Worm (Caenorhabditis elegans) whole organism, L4 larva: ENCODE results near the gene Y37H2A.12.

Experiments used
- F10B5.3 ChIP-seq: sonication (generic microtip); optimal IDR thresholded peaks from 2 replicates; lab custom pipeline; 2016; ENCODE audit warnings: mild to moderate bottlenecking, missing genetic modification characterization, missing compliant biosample characterization
- R02D3.7 ChIP-seq: fragments of 150-350 bp; sonication (generic microtip); optimal IDR thresholded peaks from 3 replicates; lab custom pipeline; 2014; ENCODE audit warnings: missing biosample characterization, missing genetic modification characterization
- Y48G9A.11 ChIP-seq: fragments of 200-800 bp; sonication (Bioruptor generic); IDR thresholded peaks from 2 replicates; pipeline ENCODE4 v1.3.6; 2022; ENCODE audit warnings: missing genetic modification reagents, missing genetic modification characterization, missing compliant biosample characterization
- ZK337.2 ChIP-seq: fragments of 200-800 bp; sonication (Bioruptor generic); IDR thresholded peaks from 2 replicates; pipeline ENCODE4 v1.3.6; 2022; ENCODE audit warnings: missing genetic modification reagents, missing genetic modification characterization, missing compliant biosample characterization
- ama-1 ChIP-seq: fragments of 150-350 bp; optimal IDR thresholded peaks from 2 replicates; lab custom pipeline; 2014; ENCODE audit warnings: inconsistent platforms, mixed read lengths
- ceh-28 ChIP-seq: fragments of 150-350 bp; optimal IDR thresholded peaks from 2 replicates; lab custom pipeline; 2014; ENCODE audit warnings: missing biosample characterization, missing genetic modification reagents, missing genetic modification characterization
- ces-1 ChIP-seq: fragments of 150-350 bp; sonication (generic microtip); optimal IDR thresholded peaks from 4 replicates; lab custom pipeline; 2014; ENCODE audit warnings: missing biosample characterization, missing genetic modification reagents, missing genetic modification characterization
- lin-39 ChIP-seq: fragments of 150-350 bp; optimal IDR thresholded peaks from 2 replicates; lab custom pipeline; 2014; ENCODE audit warnings: missing biosample characterization, missing genetic modification reagents, missing genetic modification characterization
- mdl-1 ChIP-seq, 2 experiments: fragments of 150-350 bp in 1 of 2; sonication (generic microtip) in 1 of 2; optimal IDR thresholded peaks; 2 replicates each; lab custom pipeline; 2014 to 2017; ENCODE audit warnings: missing biosample characterization in 2 of 2, missing genetic modification characterization in 2 of 2
- nhr-28 ChIP-seq: fragments of 150-350 bp; optimal IDR thresholded peaks from 2 replicates; lab custom pipeline; 2014; ENCODE audit warnings: missing biosample characterization, missing genetic modification characterization
- tra-1 ChIP-seq: fragments of 200-800 bp; sonication (Bioruptor generic); IDR thresholded peaks from 2 replicates; pipeline ENCODE4 v1.3.6; 2022; ENCODE audit warnings: missing genetic modification reagents, missing genetic modification characterization, missing compliant biosample characterization
- unc-39 ChIP-seq: sonication (generic microtip); optimal IDR thresholded peaks from 2 replicates; lab custom pipeline; 2017; ENCODE audit warnings: missing biosample characterization, missing genetic modification characterization

DNA sequence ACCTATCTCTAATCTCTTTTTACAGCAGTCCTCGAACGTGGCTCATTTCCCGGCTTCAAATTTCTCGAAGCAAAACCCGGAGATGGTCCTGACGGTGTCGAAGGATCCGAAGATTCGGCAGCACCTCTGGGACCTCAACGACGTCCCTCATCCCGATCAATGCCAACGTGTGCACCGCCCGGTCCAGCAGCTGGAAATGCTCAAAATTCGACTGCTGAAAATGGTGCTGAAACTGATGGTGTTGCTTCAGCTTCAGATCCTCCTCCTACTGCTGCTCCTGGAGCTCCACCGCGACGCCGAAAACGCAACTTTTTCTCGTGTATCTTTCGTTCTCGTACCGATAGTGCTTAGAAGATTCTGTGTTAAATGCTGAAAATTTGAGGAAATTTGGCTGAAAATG is 24.9 kb downstream of the Y37H2A.12 start:
- no peak for TF ChIP-seq R02D3.7 (tag; lab: Kevin White, UChicago)
- TF ChIP-seq ZK337.2 (GFP tag; lab: Robert Waterston, UW), result no peak
- no peak for TF ChIP-seq ceh-28 (tag; lab: Kevin White, UChicago)
- no peak for TF ChIP-seq tra-1 (GFP tag; lab: Robert Waterston, UW)
- TF ChIP-seq unc-39, result no peak
- TF ChIP-seq Y48G9A.11, result no peak
- TF ChIP-seq mdl-1 (tag; optimal IDR thresholded peaks at IDR 0.05; lab: Kevin White, UChicago), result no peak
- no peak for TF ChIP-seq F10B5.3 (tag; lab: Kevin White, UChicago)
- no peak for TF ChIP-seq ces-1 (GFP tag; lab: Kevin White, UChicago)
- no peak for TF ChIP-seq lin-39 (tag; lab: Kevin White, UChicago)
- TF ChIP-seq nhr-28 (tag; lab: Kevin White, UChicago), result no peak
- no peak for TF ChIP-seq ama-1 (lab: Kevin White, UChicago)
